Fruit fly (Drosophila melanogaster) whole organism, wandering third instar larva: ENCODE data around the gene CG15431.

Experiments used
- Abd-B ChIP-seq: fragments of >200 bp; optimal IDR thresholded peaks from 2 replicates; lab custom pipeline; 2017; ENCODE audit warnings: missing biosample characterization, missing genetic modification characterization
- CG32264 ChIP-seq: fragments of 200-800 bp; sonication (Bioruptor generic); optimal IDR thresholded peaks from 2 replicates; lab custom pipeline; 2016; ENCODE audit warnings: missing biosample characterization, missing genetic modification characterization
- Dfd ChIP-seq: fragments of >200 bp; optimal IDR thresholded peaks from 2 replicates; lab custom pipeline; 2017; ENCODE audit warnings: missing biosample characterization, missing genetic modification characterization
- GATAd ChIP-seq: sonication (Bioruptor generic); optimal IDR thresholded peaks from 2 replicates; lab custom pipeline; 2016; ENCODE audit warnings: missing biosample characterization, missing genetic modification characterization
- HLH106 ChIP-seq: fragments of 200-800 bp; optimal IDR thresholded peaks from 3 replicates; lab custom pipeline; 2019; ENCODE audit warnings: missing biosample characterization, mild to moderate bottlenecking, missing genetic modification characterization, moderate library complexity
- Hr78 ChIP-seq: fragments of >200 bp; optimal IDR thresholded peaks from 2 replicates; lab custom pipeline; 2017; ENCODE audit warnings: missing biosample characterization, missing genetic modification characterization
- Mio ChIP-seq: sonication (Bioruptor generic); optimal IDR thresholded peaks from 2 replicates; lab custom pipeline; 2016; ENCODE audit warnings: missing biosample characterization, missing genetic modification characterization
- dl ChIP-seq, 2 experiments: fragments of 175-275, 200-275 bp in 1 of 2; fragments of 200-275 bp in 1 of 2; sonication (Bioruptor generic); optimal IDR thresholded peaks; lab custom pipeline; 2018; ENCODE audit warnings: mild to moderate bottlenecking in 2 of 2, missing biosample characterization in 2 of 2, missing genetic modification characterization in 2 of 2, moderate library complexity in 2 of 2; ENCODE audit not compliant: partially characterized antibody in 2 of 2, insufficient read depth in 1 of 2
- dsf ChIP-seq: sonication (Bioruptor generic); optimal IDR thresholded peaks from 2 replicates; lab custom pipeline; 2016; ENCODE audit warnings: missing biosample characterization, missing genetic modification characterization, borderline replicate concordance
- ey ChIP-seq: fragments of 200-800 bp; sonication (Bioruptor generic); optimal IDR thresholded peaks from 2 replicates; lab custom pipeline; 2016; ENCODE audit warnings: missing biosample characterization, missing genetic modification characterization
- h ChIP-seq: fragments of 200-800 bp; sonication (Bioruptor generic); optimal IDR thresholded peaks from 3 replicates; lab custom pipeline; 2016; ENCODE audit warnings: missing biosample characterization, mild to moderate bottlenecking, missing genetic modification characterization
- pan ChIP-seq: fragments of >200 bp; optimal IDR thresholded peaks from 2 replicates; lab custom pipeline; 2017
- psq ChIP-seq: fragments of 200-800 bp; sonication (Bioruptor generic); optimal IDR thresholded peaks from 3 replicates; lab custom pipeline; 2017; ENCODE audit warnings: missing biosample characterization, mild to moderate bottlenecking, missing genetic modification characterization, moderate library complexity
- sage ChIP-seq: fragments of 200-800 bp; sonication (Bioruptor generic); optimal IDR thresholded peaks from 2 replicates; lab custom pipeline; 2016; ENCODE audit warnings: missing biosample characterization, mild to moderate bottlenecking, missing genetic modification characterization

DNA sequence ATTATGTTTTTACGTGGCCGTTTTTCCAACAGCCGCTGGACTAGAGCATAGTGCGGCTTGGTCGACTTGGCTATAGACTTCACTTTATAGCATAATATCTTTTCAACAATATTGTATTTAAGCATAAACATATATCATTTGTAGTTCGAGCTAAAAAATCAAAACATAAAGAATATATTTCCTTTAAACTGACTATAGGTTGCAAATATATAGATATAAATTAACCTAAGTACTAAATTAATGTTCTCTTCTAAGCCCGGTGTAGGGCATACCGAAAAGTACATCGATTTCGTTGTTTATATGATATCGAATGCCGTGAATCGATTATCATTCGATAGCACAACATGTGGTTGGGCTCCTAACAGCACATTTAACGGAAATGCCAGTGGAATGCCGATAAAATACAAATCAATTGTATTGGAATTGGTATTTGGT is 7.5 kb upstream of the CG15431 start, which contains the start of gene MFS18:
- TF ChIP-seq h (GFP tag; lab: Kevin White, UChicago) = peak; percentile 96
- no peak for TF ChIP-seq Mio (GFP tag; lab: Kevin White, UChicago)
- peak; percentile 79 for TF ChIP-seq CG32264
- TF ChIP-seq GATAd = peak; percentile 77
- TF ChIP-seq Abd-B (GFP tag; lab: Kevin White, UChicago) = no peak
- no peak for TF ChIP-seq Dfd
- peak; percentile 87 for TF ChIP-seq ey (GFP tag; lab: Kevin White, UChicago)
- TF ChIP-seq sage (GFP tag; lab: Kevin White, UChicago) = peak; percentile 95
- TF ChIP-seq dl (GFP tag; optimal IDR thresholded peaks at IDR 0.05; lab: Kevin White, UChicago; ENCODE audit: insufficient read depth in 1 of 2, partially characterized antibody in 2 of 2) = no peak
- no peak for TF ChIP-seq pan (lab: Kevin White, UChicago)
- peak; percentile 89 for TF ChIP-seq dsf (GFP tag; lab: Kevin White, UChicago)
- TF ChIP-seq psq (GFP tag; lab: Kevin White, UChicago) = peak; percentile 95
- TF ChIP-seq HLH106 (tag; lab: Kevin White, UChicago) = peak; percentile 97
- TF ChIP-seq Hr78 (GFP tag; lab: Kevin White, UChicago) = no peak
